Worm (Caenorhabditis elegans) whole organism, L4 larva: ENCODE results near the gene ppm-1.H.

Experiments used
- F26F4.8 ChIP-seq: fragments of 200-800 bp; sonication (Bioruptor generic); conservative IDR thresholded peaks from 2 replicates; pipeline ENCODE4 v1.3.6; 2022; ENCODE audit warnings: missing genetic modification characterization, missing compliant biosample characterization
- F37D6.2 ChIP-seq: sonication (generic microtip); optimal IDR thresholded peaks from 2 replicates; lab custom pipeline; 2016; ENCODE audit warnings: mild to moderate bottlenecking, missing genetic modification characterization, missing compliant biosample characterization
- F44E2.7 ChIP-seq: fragments of 200-800 bp; sonication (Bioruptor generic); IDR thresholded peaks from 2 replicates; pipeline ENCODE4 v2.1.2; 2022; ENCODE audit warnings: missing genetic modification characterization, missing compliant biosample characterization
- T20F7.1 ChIP-seq: fragments of 200-800 bp; sonication (Bioruptor generic); optimal IDR thresholded peaks from 2 replicates; lab custom pipeline; 2018; ENCODE audit warnings: mild to moderate bottlenecking, missing genetic modification characterization, missing compliant biosample characterization
- Y105C5A.15 ChIP-seq: fragments of 200-800 bp; sonication (Bioruptor generic); IDR thresholded peaks from 2 replicates; pipeline ENCODE4 v1.3.6; 2022; ENCODE audit warnings: missing genetic modification characterization, missing compliant biosample characterization
- Y48G9A.11 ChIP-seq: fragments of 200-800 bp; sonication (Bioruptor generic); IDR thresholded peaks from 2 replicates; pipeline ENCODE4 v1.3.6; 2022; ENCODE audit warnings: missing genetic modification reagents, missing genetic modification characterization, missing compliant biosample characterization
- Y75B8A.6 ChIP-seq: fragments of 200-800 bp; sonication (Bioruptor generic); IDR thresholded peaks from 2 replicates; pipeline ENCODE4 v1.3.6; 2022; ENCODE audit warnings: missing genetic modification reagents, missing genetic modification characterization, missing compliant biosample characterization
- ZK337.2 ChIP-seq: fragments of 200-800 bp; sonication (Bioruptor generic); IDR thresholded peaks from 2 replicates; pipeline ENCODE4 v1.3.6; 2022; ENCODE audit warnings: missing genetic modification reagents, missing genetic modification characterization, missing compliant biosample characterization
- ZK546.5 ChIP-seq, 2 experiments: sonication (generic microtip); optimal IDR thresholded peaks; 2 replicates each; lab custom pipeline; 2017; ENCODE audit warnings: missing biosample characterization in 2 of 2, missing genetic modification characterization in 2 of 2
- aly-2 ChIP-seq: sonication (generic microtip); optimal IDR thresholded peaks from 2 replicates; lab custom pipeline; 2018; ENCODE audit warnings: missing biosample characterization, missing genetic modification characterization
- ama-1 ChIP-seq: fragments of 150-350 bp; optimal IDR thresholded peaks from 2 replicates; lab custom pipeline; 2014; ENCODE audit warnings: inconsistent platforms, mixed read lengths
- attf-4 ChIP-seq: sonication (generic microtip); optimal IDR thresholded peaks from 3 replicates; lab custom pipeline; 2017; ENCODE audit warnings: missing biosample characterization, missing genetic modification characterization
- ceh-82 ChIP-seq: sonication (generic microtip); optimal IDR thresholded peaks from 2 replicates; lab custom pipeline; 2017; ENCODE audit warnings: missing biosample characterization, missing genetic modification characterization
- ces-1 ChIP-seq: fragments of 150-350 bp; sonication (generic microtip); optimal IDR thresholded peaks from 4 replicates; lab custom pipeline; 2014; ENCODE audit warnings: missing biosample characterization, missing genetic modification reagents, missing genetic modification characterization
- ctbp-1 ChIP-seq: fragments of 200-800 bp; sonication (Bioruptor generic); IDR thresholded peaks from 2 replicates; pipeline ENCODE4 v1.3.6; 2022; ENCODE audit warnings: missing genetic modification reagents, missing genetic modification characterization, missing compliant biosample characterization
- daf-12 ChIP-seq: fragments of 150-350 bp; optimal IDR thresholded peaks from 2 replicates; lab custom pipeline; 2014; ENCODE audit warnings: missing biosample characterization, missing genetic modification reagents, missing genetic modification characterization
- daf-19 ChIP-seq: fragments of 200-800 bp; sonication (Bioruptor generic); conservative IDR thresholded peaks from 2 replicates; pipeline ENCODE4 v1.3.6; 2022; ENCODE audit warnings: missing genetic modification characterization, missing compliant biosample characterization
- dmd-9 ChIP-seq: fragments of 200-800 bp; sonication (Bioruptor generic); IDR thresholded peaks from 2 replicates; pipeline ENCODE4 v1.3.6; 2022; ENCODE audit warnings: missing genetic modification reagents, missing genetic modification characterization, missing compliant biosample characterization
- dpl-1 ChIP-seq: fragments of 150-350 bp; optimal IDR thresholded peaks from 2 replicates; lab custom pipeline; 2014; ENCODE audit warnings: missing biosample characterization, missing genetic modification reagents, missing genetic modification characterization
- fos-1 ChIP-seq: fragments of 150-350 bp; optimal IDR thresholded peaks from 2 replicates; lab custom pipeline; 2014; ENCODE audit warnings: missing biosample characterization, missing genetic modification characterization
- hif-1 ChIP-seq, 2 experiments: sonication (generic microtip); optimal IDR thresholded peaks; 2 replicates each; lab custom pipeline; 2016 to 2017; ENCODE audit warnings: missing compliant biosample characterization in 2 of 2, missing genetic modification characterization in 2 of 2, missing genetic modification reagents in 2 of 2, missing genotype in 2 of 2, mild to moderate bottlenecking in 1 of 2
- hlh-30 ChIP-seq: sonication (generic microtip); optimal IDR thresholded peaks from 2 replicates; lab custom pipeline; 2017; ENCODE audit warnings: antibody characterized with exemption, mild to moderate bottlenecking, missing genetic modification characterization, missing compliant biosample characterization; ENCODE audit not compliant: insufficient read depth
- lin-15B ChIP-seq: fragments of 150-350 bp; sonication (generic microtip); optimal IDR thresholded peaks from 3 replicates; lab custom pipeline; 2014; ENCODE audit warnings: missing biosample characterization, missing genetic modification characterization
- lin-29 ChIP-seq: fragments of 200-800 bp; sonication (Bioruptor generic); IDR thresholded peaks from 2 replicates; pipeline ENCODE4 v1.3.6; 2022; ENCODE audit warnings: missing genetic modification reagents, missing genetic modification characterization, missing compliant biosample characterization
- lin-39 ChIP-seq: fragments of 150-350 bp; optimal IDR thresholded peaks from 2 replicates; lab custom pipeline; 2014; ENCODE audit warnings: missing biosample characterization, missing genetic modification reagents, missing genetic modification characterization
- lsy-2 ChIP-seq, 2 experiments: fragments of 150-350 bp in 1 of 2; sonication (generic microtip) in 1 of 2; optimal IDR thresholded peaks; 2 replicates each; lab custom pipeline; 2014 to 2017; ENCODE audit warnings: missing biosample characterization in 2 of 2, missing genetic modification characterization in 2 of 2
- madf-5 ChIP-seq, 2 experiments: fragments of 200-800 bp; sonication (Bioruptor generic); IDR thresholded peaks; 2 replicates each; pipeline ENCODE4 v1.3.6; 2022; ENCODE audit warnings: missing compliant biosample characterization in 2 of 2, missing genetic modification characterization in 2 of 2
- mdl-1 ChIP-seq, 2 experiments: fragments of 150-350 bp in 1 of 2; sonication (generic microtip) in 1 of 2; optimal IDR thresholded peaks; 2 replicates each; lab custom pipeline; 2014 to 2017; ENCODE audit warnings: missing biosample characterization in 2 of 2, missing genetic modification characterization in 2 of 2
- mep-1 ChIP-seq: fragments of 150-350 bp; sonication (generic microtip); optimal IDR thresholded peaks from 3 replicates; lab custom pipeline; 2014; ENCODE audit warnings: missing biosample characterization, missing genetic modification characterization
- mes-2 ChIP-seq: sonication (generic microtip); optimal IDR thresholded peaks from 2 replicates; lab custom pipeline; 2016; ENCODE audit warnings: missing genotype, mild to moderate bottlenecking, missing genetic modification characterization, missing compliant biosample characterization; ENCODE audit not compliant: poor library complexity, severe bottlenecking
- mxl-3 ChIP-seq: fragments of 200-800 bp; sonication (Bioruptor generic); optimal IDR thresholded peaks from 2 replicates; lab custom pipeline; 2018; ENCODE audit warnings: mild to moderate bottlenecking, missing genetic modification characterization, missing compliant biosample characterization
- nhr-10 ChIP-seq: fragments of 150-350 bp; optimal IDR thresholded peaks from 2 replicates; lab custom pipeline; 2014; ENCODE audit warnings: missing biosample characterization, missing genetic modification characterization
- nhr-28 ChIP-seq: fragments of 150-350 bp; optimal IDR thresholded peaks from 2 replicates; lab custom pipeline; 2014; ENCODE audit warnings: missing biosample characterization, missing genetic modification characterization
- nhr-42 ChIP-seq: fragments of 200-800 bp; sonication (Bioruptor generic); IDR thresholded peaks from 2 replicates; pipeline ENCODE4 v1.3.6; 2022; ENCODE audit warnings: missing genetic modification characterization, missing compliant biosample characterization
- nhr-48 ChIP-seq: sonication (generic microtip); optimal IDR thresholded peaks from 2 replicates; lab custom pipeline; 2016; ENCODE audit warnings: mild to moderate bottlenecking, missing genetic modification characterization, missing compliant biosample characterization
- nhr-6 ChIP-seq: fragments of 150-350 bp; optimal IDR thresholded peaks from 2 replicates; lab custom pipeline; 2014; ENCODE audit warnings: missing biosample characterization, missing genetic modification characterization
- nhr-77 ChIP-seq: fragments of 150-350 bp; optimal IDR thresholded peaks from 2 replicates; lab custom pipeline; 2014; ENCODE audit warnings: missing biosample characterization, missing genetic modification characterization
- php-3 ChIP-seq: fragments of 200-800 bp; sonication (Bioruptor generic); IDR thresholded peaks from 2 replicates; pipeline ENCODE4 v1.3.6; 2022; ENCODE audit warnings: missing genetic modification reagents, missing genetic modification characterization, missing compliant biosample characterization
- saeg-2 ChIP-seq: fragments of 200-800 bp; sonication (Bioruptor generic); IDR thresholded peaks from 2 replicates; pipeline ENCODE4 v1.3.6; 2022; ENCODE audit warnings: missing genetic modification reagents, missing genetic modification characterization, missing compliant biosample characterization
- sdz-12 ChIP-seq: fragments of 200-800 bp; sonication (Bioruptor generic); optimal IDR thresholded peaks from 2 replicates; lab custom pipeline; 2018; ENCODE audit warnings: mild to moderate bottlenecking, missing genetic modification characterization, missing compliant biosample characterization
- skn-1 ChIP-seq: fragments of 150-350 bp; optimal IDR thresholded peaks from 2 replicates; lab custom pipeline; 2014; ENCODE audit warnings: missing biosample characterization, missing genetic modification characterization
- tag-97 ChIP-seq: fragments of 200-800 bp; sonication (Bioruptor generic); IDR thresholded peaks from 2 replicates; pipeline ENCODE4 v1.3.6; 2022; ENCODE audit warnings: missing genetic modification characterization, missing compliant biosample characterization
- unc-130 ChIP-seq: sonication (generic microtip); optimal IDR thresholded peaks from 2 replicates; lab custom pipeline; 2016; ENCODE audit warnings: missing genetic modification reagents, missing genetic modification characterization, missing compliant biosample characterization
- unc-62 ChIP-seq, 3 experiments: fragments of 150-350 bp in 1 of 3; sonication (generic microtip); optimal IDR thresholded peaks in 2 of 3; peaks in 1 of 3; 1 replicate in 1 of 3; 2 replicates in 2 of 3; lab custom pipeline; 2014 to 2017; ENCODE audit warnings: missing biosample characterization in 3 of 3, missing genetic modification characterization in 3 of 3, missing genetic modification reagents in 3 of 3, missing genotype in 1 of 3
- zag-1 ChIP-seq: fragments of 150-350 bp; optimal IDR thresholded peaks from 2 replicates; lab custom pipeline; 2014; ENCODE audit warnings: missing biosample characterization, missing genetic modification characterization

The ppm-1.H gene

ce11 chrIV:12238851-12239250 is 29.3 kb downstream of the ppm-1.H start, which contains the start of gene sre-19:
TSS of gene sre-19 (minus strand) at chrIV:12238951.
- TF ChIP-seq hif-1 (tag; optimal IDR thresholded peaks at IDR 0.05; lab: Kevin White, UChicago) (no peak), ZK337.2 (GFP tag; lab: Robert Waterston, UW) (no peak)
- TF ChIP-seq, all 104 proteins: peak for 0

- TF ChIP-seq ces-1 (no peak), Y105C5A.15 (GFP tag; lab: Robert Waterston, UW) (no peak), F26F4.8 (GFP tag; lab: Robert Waterston, UW) (no peak), mdl-1 (tag; optimal IDR thresholded peaks at IDR 0.05; lab: Kevin White, UChicago) (no peak), lin-29 (GFP tag; lab: Robert Waterston, UW) (no peak), lin-15B (tag; lab: Kevin White, UChicago) (no peak), tag-97 (GFP tag; lab: Robert Waterston, UW) (no peak), T20F7.1 (GFP tag; lab: Kevin White, UChicago) (no peak), Y75B8A.6 (GFP tag; lab: Robert Waterston, UW) (no peak), nhr-77 (tag; lab: Kevin White, UChicago) (no peak), aly-2 (no peak), daf-19 (GFP tag; lab: Robert Waterston, UW) (no peak), mxl-3 (GFP tag; lab: Kevin White, UChicago) (no peak), nhr-48 (tag; lab: Kevin White, UChicago) (no peak), hlh-30 (tag; lab: Kevin White, UChicago) (no peak), mes-2 (no peak), nhr-10 (tag; lab: Kevin White, UChicago) (no peak), F37D6.2 (tag; lab: Kevin White, UChicago) (no peak), dmd-9 (no peak)
These were observed 32.1 kb downstream of the ppm-1.H start, which contains the start of gene sre-16 for ce11 chrIV:12236011-12236410. TSS of gene sre-16 (minus strand) at chrIV:12236111.

ce11 chrIV:12229679-12230078 is 38.4 kb downstream of the ppm-1.H start, which contains the start of gene sre-18:
TSS of gene sre-18 (minus strand) at chrIV:12229779.
- no peak for TF ChIP-seq mep-1
- no peak for TF ChIP-seq Y48G9A.11 (GFP tag; lab: Robert Waterston, UW)
- TF ChIP-seq lin-39 (tag; lab: Kevin White, UChicago), result no peak
- no peak for TF ChIP-seq nhr-6 (tag; lab: Kevin White, UChicago)
- TF ChIP-seq lsy-2 (tag; optimal IDR thresholded peaks at IDR 0.05; lab: Kevin White, UChicago), result no peak
- no peak for TF ChIP-seq ceh-82 (tag; lab: Kevin White, UChicago)
- TF ChIP-seq unc-62 (GFP tag; optimal IDR thresholded peaks at IDR 0.05 in 1 of 2; lab: Kevin White, UChicago), result no peak
- TF ChIP-seq unc-62 (tag; optimal IDR thresholded peaks at IDR 0.05; lab: Kevin White, UChicago), result no peak
- TF ChIP-seq unc-130 (GFP tag; lab: Kevin White, UChicago), result no peak
- TF ChIP-seq dpl-1 (GFP tag; lab: Kevin White, UChicago), result no peak
- TF ChIP-seq ZK546.5 (tag; optimal IDR thresholded peaks at IDR 0.05; lab: Kevin White, UChicago), result no peak
- no peak for TF ChIP-seq F37D6.2 (tag; lab: Kevin White, UChicago)
- no peak for TF ChIP-seq ama-1 (lab: Kevin White, UChicago)

ce11 chrIV:12227012-12227411 is 41.1 kb downstream of the ppm-1.H start, which contains the start of gene mlt-3:
TSS of gene mlt-3 (minus strand) at chrIV:12227112.
- TF ChIP-seq daf-12, result no peak

- TF ChIP-seq madf-5 (GFP tag; IDR thresholded peaks at IDR 0.05; lab: Robert Waterston, UW) (no peak), zag-1 (no peak), attf-4 (tag; lab: Kevin White, UChicago) (no peak), sdz-12 (GFP tag; lab: Kevin White, UChicago) (no peak), lin-29 (GFP tag; lab: Robert Waterston, UW) (no peak), T20F7.1 (GFP tag; lab: Kevin White, UChicago) (no peak), fos-1 (no peak), saeg-2 (no peak), ctbp-1 (GFP tag; lab: Robert Waterston, UW) (no peak), nhr-42 (GFP tag; lab: Robert Waterston, UW) (no peak), lin-39 (tag; lab: Kevin White, UChicago) (no peak), F44E2.7 (GFP tag; lab: Robert Waterston, UW) (no peak), skn-1 (tag; lab: Kevin White, UChicago) (no peak), nhr-28 (tag; lab: Kevin White, UChicago) (no peak), php-3 (no peak)
- TF ChIP-seq, all 104 proteins: peak for 0
These were observed 48.8 kb downstream of the ppm-1.H start, which contains the start of gene F35G2.5 for ce11 chrIV:12219309-12219708. TSS of gene F35G2.5 (plus strand) at chrIV:12219609.
